Fruit fly (Drosophila melanogaster) whole organism, wandering third instar larva: ENCODE results near the gene sloth2.

Experiments
- Abd-B ChIP-seq: fragments of >200 bp; optimal IDR thresholded peaks from 2 replicates; lab custom pipeline; 2017; ENCODE audit warnings: missing biosample characterization, missing genetic modification characterization
- CG32264 ChIP-seq: fragments of 200-800 bp; sonication (Bioruptor generic); optimal IDR thresholded peaks from 2 replicates; lab custom pipeline; 2016; ENCODE audit warnings: missing biosample characterization, missing genetic modification characterization
- CG9705 ChIP-seq: fragments of 200-800 bp; sonication (Bioruptor generic); optimal IDR thresholded peaks from 2 replicates; lab custom pipeline; 2018; ENCODE audit warnings: missing biosample characterization, mild to moderate bottlenecking, missing genetic modification characterization
- CrebA ChIP-seq: fragments of 200-800 bp; sonication (Bioruptor generic); optimal IDR thresholded peaks from 2 replicates; lab custom pipeline; 2016; ENCODE audit warnings: missing biosample characterization, mild to moderate bottlenecking, missing genetic modification characterization, borderline replicate concordance
- Dfd ChIP-seq: fragments of >200 bp; optimal IDR thresholded peaks from 2 replicates; lab custom pipeline; 2017; ENCODE audit warnings: missing biosample characterization, missing genetic modification characterization
- Dif ChIP-seq: fragments of 200-275, 200-300 bp; sonication (Bioruptor generic); optimal IDR thresholded peaks from 2 replicates; lab custom pipeline; 2018; ENCODE audit warnings: missing biosample characterization, missing genetic modification characterization; ENCODE audit not compliant: partially characterized antibody
- GATAd ChIP-seq: sonication (Bioruptor generic); optimal IDR thresholded peaks from 2 replicates; lab custom pipeline; 2016; ENCODE audit warnings: missing biosample characterization, missing genetic modification characterization
- HLH106 ChIP-seq: fragments of 200-800 bp; optimal IDR thresholded peaks from 3 replicates; lab custom pipeline; 2019; ENCODE audit warnings: missing biosample characterization, mild to moderate bottlenecking, missing genetic modification characterization, moderate library complexity
- Hnf4 ChIP-seq: fragments of 200-800 bp; sonication (Bioruptor generic); optimal IDR thresholded peaks from 2 replicates; lab custom pipeline; 2016; ENCODE audit warnings: missing biosample characterization, mild to moderate bottlenecking, missing genetic modification characterization
- Hr83 ChIP-seq: fragments of 200-300 bp; sonication (Bioruptor generic); optimal IDR thresholded peaks from 2 replicates; lab custom pipeline; 2016; ENCODE audit warnings: missing biosample characterization, mild to moderate bottlenecking, missing genetic modification characterization, moderate library complexity; ENCODE audit not compliant: poor library complexity, severe bottlenecking
- Jra ChIP-seq: sonication (Bioruptor generic); optimal IDR thresholded peaks from 2 replicates; lab custom pipeline; 2016; ENCODE audit warnings: missing biosample characterization, missing genetic modification characterization
- Mio ChIP-seq: sonication (Bioruptor generic); optimal IDR thresholded peaks from 2 replicates; lab custom pipeline; 2016; ENCODE audit warnings: missing biosample characterization, missing genetic modification characterization
- N ChIP-seq: fragments of >200 bp; optimal IDR thresholded peaks from 2 replicates; lab custom pipeline; 2018; ENCODE audit warnings: missing biosample characterization, missing external identifiers, missing genetic modification characterization
- OdsH ChIP-seq: fragments of 200-800 bp; sonication (Bioruptor generic); optimal IDR thresholded peaks from 2 replicates; lab custom pipeline; 2016; ENCODE audit warnings: missing biosample characterization, mild to moderate bottlenecking, missing genetic modification characterization
- Rel ChIP-seq, 2 experiments: fragments of 200-800 bp; sonication (Bioruptor generic) in 1 of 2; optimal IDR thresholded peaks; 2 replicates in 1 of 2; 3 replicates in 1 of 2; lab custom pipeline; 2016 to 2019; ENCODE audit warnings: mild to moderate bottlenecking in 2 of 2, missing biosample characterization in 2 of 2, missing genetic modification characterization in 2 of 2, moderate library complexity in 1 of 2
- Sp1 ChIP-seq: fragments of 200-800 bp; sonication (Bioruptor generic); optimal IDR thresholded peaks from 3 replicates; lab custom pipeline; 2019; ENCODE audit warnings: missing biosample characterization, mild to moderate bottlenecking, missing genetic modification characterization, moderate library complexity
- Vsx2 ChIP-seq: fragments of 200-300, 225-300 bp; sonication (Bioruptor generic); optimal IDR thresholded peaks from 2 replicates; lab custom pipeline; 2018; ENCODE audit warnings: missing biosample characterization, missing genetic modification characterization; ENCODE audit not compliant: partially characterized antibody
- br ChIP-seq: fragments of 200-800 bp; sonication (Bioruptor generic); optimal IDR thresholded peaks from 2 replicates; lab custom pipeline; 2016; ENCODE audit warnings: missing biosample characterization, missing genetic modification characterization
- brk ChIP-seq: fragments of 200-800 bp; sonication (Bioruptor generic); optimal IDR thresholded peaks from 2 replicates; lab custom pipeline; 2016; ENCODE audit warnings: missing biosample characterization, mild to moderate bottlenecking, missing genetic modification characterization
- dmrt93B ChIP-seq: fragments of 200-800 bp; sonication (Bioruptor generic); optimal IDR thresholded peaks from 2 replicates; lab custom pipeline; 2018; ENCODE audit warnings: missing biosample characterization, mild to moderate bottlenecking, missing genetic modification characterization
- dsf ChIP-seq: sonication (Bioruptor generic); optimal IDR thresholded peaks from 2 replicates; lab custom pipeline; 2016; ENCODE audit warnings: missing biosample characterization, missing genetic modification characterization, borderline replicate concordance
- ey ChIP-seq: fragments of 200-800 bp; sonication (Bioruptor generic); optimal IDR thresholded peaks from 2 replicates; lab custom pipeline; 2016; ENCODE audit warnings: missing biosample characterization, missing genetic modification characterization
- foxo ChIP-seq, 2 experiments: fragments of 200-800 bp; sonication (Bioruptor generic); optimal IDR thresholded peaks; 2 replicates in 1 of 2; 3 replicates in 1 of 2; lab custom pipeline; 2016 to 2017; ENCODE audit warnings: missing biosample characterization in 2 of 2, missing genetic modification characterization in 2 of 2
- fru ChIP-seq: fragments of 200-800 bp; sonication (Bioruptor generic); optimal IDR thresholded peaks from 3 replicates; lab custom pipeline; 2016; ENCODE audit warnings: missing biosample characterization, mild to moderate bottlenecking, missing genetic modification characterization
- h ChIP-seq: fragments of 200-800 bp; sonication (Bioruptor generic); optimal IDR thresholded peaks from 3 replicates; lab custom pipeline; 2016; ENCODE audit warnings: missing biosample characterization, mild to moderate bottlenecking, missing genetic modification characterization
- jim ChIP-seq: fragments of 175-275, 200-325 bp; sonication (Bioruptor generic); optimal IDR thresholded peaks from 2 replicates; lab custom pipeline; 2016; ENCODE audit warnings: missing biosample characterization, mild to moderate bottlenecking, missing genetic modification characterization
- lola ChIP-seq: fragments of >200 bp; optimal IDR thresholded peaks from 2 replicates; lab custom pipeline; 2017; ENCODE audit warnings: missing biosample characterization, missing genetic modification characterization
- psq ChIP-seq: fragments of 200-800 bp; sonication (Bioruptor generic); optimal IDR thresholded peaks from 3 replicates; lab custom pipeline; 2017; ENCODE audit warnings: missing biosample characterization, mild to moderate bottlenecking, missing genetic modification characterization, moderate library complexity
- rgr ChIP-seq: fragments of 200-800 bp; sonication (Bioruptor generic); optimal IDR thresholded peaks from 3 replicates; lab custom pipeline; 2016; ENCODE audit warnings: missing biosample characterization, mild to moderate bottlenecking, missing genetic modification characterization
- sage ChIP-seq: fragments of 200-800 bp; sonication (Bioruptor generic); optimal IDR thresholded peaks from 2 replicates; lab custom pipeline; 2016; ENCODE audit warnings: missing biosample characterization, mild to moderate bottlenecking, missing genetic modification characterization
- sv ChIP-seq: fragments of 200-800 bp; sonication (Bioruptor generic); optimal IDR thresholded peaks from 3 replicates; lab custom pipeline; 2016; ENCODE audit warnings: missing biosample characterization, missing genetic modification characterization
- tai ChIP-seq: sonication (Bioruptor generic); optimal IDR thresholded peaks from 2 replicates; lab custom pipeline; 2016; ENCODE audit warnings: missing biosample characterization, missing genetic modification characterization
- woc ChIP-seq: sonication (Bioruptor generic); optimal IDR thresholded peaks from 2 replicates; lab custom pipeline; 2016; ENCODE audit warnings: missing biosample characterization, mild to moderate bottlenecking, missing genetic modification characterization

The sloth2 gene

DNA sequence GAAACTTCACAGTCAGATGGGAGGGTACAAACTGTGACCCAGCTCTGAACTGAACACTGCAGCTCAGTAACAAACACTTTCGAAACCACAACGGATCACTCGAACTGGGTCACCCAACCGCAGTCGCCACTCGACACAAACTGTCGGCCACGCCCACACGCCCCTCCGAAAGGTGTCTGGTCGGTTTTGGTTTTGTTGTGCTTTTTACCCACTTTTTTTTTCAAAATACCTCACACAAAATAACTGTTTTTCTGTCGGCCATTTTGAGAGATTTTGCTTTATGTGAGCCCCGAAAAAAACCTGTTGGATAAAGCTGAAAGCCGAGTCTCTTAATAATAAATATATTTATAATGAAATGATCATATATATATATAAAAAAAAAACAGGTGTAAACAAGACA is 19.9 kb upstream of the sloth2 start, which contains the start of gene ogre:
Gene ogre (minus strand): TSS at position 33 of the 400 bp plus-strand sequence.
- TF ChIP-seq Vsx2 (GFP tag; lab: Kevin White, UChicago) (peak; percentile 43), psq (GFP tag; lab: Kevin White, UChicago) (no peak), Dif (GFP tag; lab: Kevin White, UChicago) (peak; percentile 45)

DNA sequence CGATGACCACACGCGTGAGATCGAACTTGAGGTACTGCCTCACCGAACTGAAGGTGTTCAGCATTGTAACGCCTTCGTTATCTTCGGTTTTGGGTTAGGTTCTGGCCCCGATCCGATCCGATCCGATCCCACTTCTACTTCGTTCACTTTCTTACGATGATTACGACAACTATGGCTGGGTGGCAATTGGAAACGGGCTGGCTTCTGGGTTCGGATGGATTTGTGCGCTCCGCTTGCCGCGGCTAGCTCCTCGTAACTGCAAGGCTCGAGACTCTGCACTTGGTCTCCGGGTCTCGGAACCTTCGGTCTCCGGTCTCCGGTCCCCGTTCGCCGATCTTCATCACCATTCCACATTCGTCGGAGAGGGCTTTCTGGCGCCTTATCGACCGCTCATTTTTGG is 17.8 kb upstream of the sloth2 start, which contains the start of gene Inx7:
Gene Inx7 (minus strand): TSS at position 263 of the 400 bp plus-strand sequence.
- no peak for TF ChIP-seq h
- no peak for TF ChIP-seq Mio (GFP tag; lab: Kevin White, UChicago)
- TF ChIP-seq fru (GFP tag; lab: Kevin White, UChicago): no peak
- TF ChIP-seq dsf (GFP tag; lab: Kevin White, UChicago): no peak
- no peak for TF ChIP-seq CG9705
- TF ChIP-seq dmrt93B: no peak
- TF ChIP-seq br: no peak
- TF ChIP-seq rgr (GFP tag; lab: Kevin White, UChicago): no peak
- TF ChIP-seq sv: no peak
- TF ChIP-seq psq (GFP tag; lab: Kevin White, UChicago): no peak
- no peak for TF ChIP-seq N
- TF ChIP-seq woc: no peak
- no peak for TF ChIP-seq CrebA (GFP tag; lab: Kevin White, UChicago)

DNA sequence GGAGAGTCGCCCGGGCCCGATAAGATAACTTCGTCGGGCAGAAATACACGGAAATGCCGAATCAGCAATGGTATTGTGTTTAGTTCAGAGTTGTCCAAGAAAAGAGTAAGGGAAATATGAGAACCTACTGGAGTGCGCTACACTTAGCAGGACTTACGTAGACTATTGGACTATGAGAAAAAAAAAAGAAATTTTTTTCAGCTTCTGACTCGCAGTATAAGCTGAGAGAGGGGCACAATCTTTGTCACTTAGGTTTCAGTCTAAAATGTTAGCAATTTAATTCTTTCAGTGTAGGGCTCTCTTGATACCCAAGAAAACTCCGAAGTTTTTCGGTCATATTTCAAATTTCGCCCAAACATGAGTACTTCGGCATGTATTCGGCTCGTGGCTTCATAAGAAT is 17.4 kb upstream of the sloth2 start:
- TF ChIP-seq br: peak; percentile 88
- peak; percentile 77 for TF ChIP-seq Jra (GFP tag; lab: Kevin White, UChicago)
- TF ChIP-seq Hnf4 (GFP tag; lab: Kevin White, UChicago): peak; percentile 88
- peak; percentile 23 for TF ChIP-seq sv
- peak; percentile 53 for TF ChIP-seq GATAd (GFP tag; lab: Kevin White, UChicago)
- TF ChIP-seq fru (GFP tag; lab: Kevin White, UChicago): peak; percentile 82
- TF ChIP-seq tai (GFP tag; lab: Kevin White, UChicago): peak; percentile 66
- TF ChIP-seq psq (GFP tag; lab: Kevin White, UChicago): peak; percentile 66
- TF ChIP-seq CG9705: peak; percentile 40
- TF ChIP-seq OdsH (GFP tag; lab: Kevin White, UChicago): peak; percentile 83
- no peak for TF ChIP-seq jim (GFP tag; lab: Kevin White, UChicago)
- peak; percentile 56 for TF ChIP-seq Hr83 (GFP tag; lab: Kevin White, UChicago)
- no peak for TF ChIP-seq CrebA (GFP tag; lab: Kevin White, UChicago)
- TF ChIP-seq HLH106 (tag; lab: Kevin White, UChicago): peak; percentile 77
- TF ChIP-seq Dif (GFP tag; lab: Kevin White, UChicago): no peak
- peak; percentile 87 for TF ChIP-seq Sp1
- no peak for TF ChIP-seq lola (GFP tag; lab: Kevin White, UChicago)
- TF ChIP-seq foxo (GFP tag; optimal IDR thresholded peaks at IDR 0.05; lab: Kevin White, UChicago): peak in 1 of 2 experiments; percentile 86
- peak; percentile 87 for TF ChIP-seq ey (GFP tag; lab: Kevin White, UChicago)
- TF ChIP-seq N: no peak
- peak; percentile 90 for TF ChIP-seq h
- no peak for TF ChIP-seq Abd-B (GFP tag; lab: Kevin White, UChicago)
- peak; percentile 35 for TF ChIP-seq Rel (GFP tag; optimal IDR thresholded peaks at IDR 0.05; lab: Kevin White, UChicago)
- TF ChIP-seq Rel (tag; optimal IDR thresholded peaks at IDR 0.05; lab: Kevin White, UChicago): peak; percentile 9
- peak; percentile 79 for TF ChIP-seq CG32264
- TF ChIP-seq dsf (GFP tag; lab: Kevin White, UChicago): peak; percentile 35
- TF ChIP-seq sage: peak; percentile 79
- peak; percentile 83 for TF ChIP-seq dmrt93B
- TF ChIP-seq brk (GFP tag; lab: Kevin White, UChicago): peak; percentile 65
- TF ChIP-seq Dfd (GFP tag; lab: Kevin White, UChicago): no peak
- peak; percentile 88 for TF ChIP-seq rgr (GFP tag; lab: Kevin White, UChicago)
- peak; percentile 58 for TF ChIP-seq Mio (GFP tag; lab: Kevin White, UChicago)
- TF ChIP-seq woc: peak; percentile 55
- TF ChIP-seq, all 38 proteins: peak for 25
